Worm (Caenorhabditis elegans): ENCODE results near the gene R05G6.3.
"Not testable (repeated sequence)": the region's sequence is repeated elsewhere in the genome, so short reads cannot be mapped to it uniquely, and the experiment has no call there.

R05G6.3 gene

DNA sequence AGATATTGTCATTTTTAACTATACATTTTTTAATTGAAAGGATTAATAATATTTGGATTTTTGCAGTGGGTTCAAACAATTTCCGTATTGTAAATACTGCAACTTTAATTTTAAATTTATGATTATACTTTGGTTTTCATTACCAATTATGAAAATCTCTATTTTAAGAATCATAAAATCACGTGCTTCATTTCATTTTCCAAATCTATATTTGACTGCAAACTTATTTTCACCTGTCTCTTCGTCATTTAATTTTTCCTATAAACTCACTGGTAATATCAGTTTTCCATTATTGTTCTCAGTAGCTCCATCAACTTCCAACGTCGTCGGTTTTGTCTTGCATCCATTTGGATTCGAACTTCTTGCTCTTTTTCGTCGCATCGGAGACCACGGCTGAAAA, 16.0 kb downstream of the R05G6.3 start, which contains the start of gene R05G6.1:
TSS of gene R05G6.1 (plus strand) at position 301 of the 400 bp plus-strand sequence.
- TF ChIP-seq unc-62 (GFP tag; optimal IDR thresholded peaks at IDR 0.05): no peak

DNA sequence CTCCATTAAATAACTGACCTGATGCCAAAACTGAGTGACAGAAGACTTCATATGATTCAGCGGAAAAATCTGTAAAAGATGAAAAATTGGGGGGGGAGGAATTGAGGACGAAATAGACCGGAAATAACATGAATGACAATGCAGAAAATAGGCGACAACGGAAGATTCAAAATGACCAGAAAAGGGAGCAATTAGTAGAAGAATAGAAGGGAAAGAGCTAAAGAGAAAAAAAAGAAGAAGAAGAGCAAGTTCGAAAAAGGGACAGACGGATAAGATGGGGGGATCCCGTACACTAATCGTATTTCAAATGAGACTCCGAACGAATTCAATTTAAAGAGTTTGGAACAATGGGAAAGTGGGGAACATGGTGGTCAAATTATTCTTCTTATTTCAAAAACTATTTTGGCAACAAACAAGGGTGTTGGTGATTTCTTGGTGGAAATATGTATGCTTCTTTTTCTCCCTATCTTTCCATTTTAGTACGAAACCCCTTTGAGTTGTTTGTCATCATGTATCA, 26.2 kb downstream of the R05G6.3 start, which contains the start of gene R05G6.10:
TSS of gene R05G6.10 (minus strand) at position 51 of the 517 bp plus-strand sequence.
- no peak for TF ChIP-seq unc-62 (GFP tag; optimal IDR thresholded peaks at IDR 0.05)

DNA sequence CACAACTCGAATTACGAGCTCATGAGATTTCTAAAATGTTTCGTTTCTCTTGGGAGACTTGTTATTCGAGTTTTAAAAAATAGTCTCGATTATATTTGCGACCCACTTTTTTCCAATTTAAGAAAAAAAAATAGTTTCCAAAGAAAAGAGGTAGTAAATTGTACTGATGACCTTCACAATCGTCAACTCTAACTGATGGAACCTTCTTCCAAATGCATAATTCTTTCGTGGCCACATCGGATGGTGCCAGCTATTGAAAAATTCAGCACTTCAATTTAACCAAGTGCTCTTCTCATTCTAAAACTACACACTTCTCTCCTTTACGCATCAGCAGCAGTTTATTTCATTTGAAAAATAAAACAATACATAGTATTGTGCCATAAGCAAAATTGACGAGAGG, 27.3 kb downstream of the R05G6.3 start:
- TF ChIP-seq unc-62 (GFP tag; optimal IDR thresholded peaks at IDR 0.05): no peak

DNA sequence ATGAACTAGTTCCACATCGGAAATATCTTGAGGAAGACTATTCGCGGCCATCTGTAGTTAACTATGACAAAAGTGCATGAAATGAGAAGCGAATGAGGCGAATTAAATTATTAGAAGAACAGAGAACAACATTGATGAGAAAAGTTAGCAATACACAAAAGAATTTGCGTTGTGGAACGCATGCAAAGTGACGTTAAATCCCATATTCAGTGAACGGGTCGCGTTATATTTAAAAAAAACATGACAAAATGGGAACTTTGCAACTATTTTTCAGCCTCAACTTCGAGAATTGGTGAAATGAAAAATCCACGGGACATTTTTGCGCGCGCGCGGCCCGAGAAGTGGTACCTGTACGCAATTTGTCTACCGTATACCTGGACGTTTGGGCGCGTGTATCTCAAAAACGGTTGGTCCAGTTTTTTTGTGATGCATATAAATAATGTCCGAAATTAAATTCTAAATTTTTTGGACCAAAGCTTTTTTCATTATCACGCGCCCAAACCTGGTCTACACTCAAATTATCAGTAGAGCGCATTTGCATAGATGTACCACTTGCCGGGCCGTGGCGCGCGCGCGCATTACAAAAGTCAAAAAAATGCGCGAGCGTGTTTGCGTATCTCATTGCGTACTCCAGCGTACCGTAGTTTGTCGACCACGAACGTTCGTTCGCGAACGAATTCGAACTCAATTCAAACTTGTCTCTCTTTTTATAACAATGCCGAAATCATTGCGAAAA, 31.7 kb downstream of the R05G6.3 start, which contains the start of the genes cdd-2 and oef-1:
TSS of gene cdd-2 (minus strand) at position 51 of the 736 bp plus-strand sequence.
TSS of gene oef-1 (plus strand) at position 575 of the 736 bp plus-strand sequence.
- TF ChIP-seq unc-62 (GFP tag; optimal IDR thresholded peaks at IDR 0.05): no peak

DNA sequence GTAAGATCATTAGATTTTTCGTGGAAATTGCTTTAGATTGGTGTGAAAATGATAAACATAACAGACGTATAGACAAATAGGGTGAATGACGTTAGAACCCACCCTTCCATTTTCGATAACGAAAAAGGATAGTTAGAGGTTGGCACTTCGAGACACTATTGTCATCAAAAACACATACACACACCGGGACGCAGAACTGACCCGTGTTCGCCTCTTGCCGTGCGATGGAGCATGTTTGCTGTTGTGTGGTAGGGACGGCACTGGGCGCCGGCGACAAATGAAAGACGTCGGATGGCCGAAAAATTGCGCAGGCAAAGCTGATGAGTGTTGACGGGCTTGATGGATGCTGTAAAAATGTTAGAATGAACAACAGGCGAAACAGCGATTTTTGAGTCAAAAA, 33.5 kb downstream of the R05G6.3 start:
- no peak for TF ChIP-seq unc-62 (GFP tag; optimal IDR thresholded peaks at IDR 0.05)

DNA sequence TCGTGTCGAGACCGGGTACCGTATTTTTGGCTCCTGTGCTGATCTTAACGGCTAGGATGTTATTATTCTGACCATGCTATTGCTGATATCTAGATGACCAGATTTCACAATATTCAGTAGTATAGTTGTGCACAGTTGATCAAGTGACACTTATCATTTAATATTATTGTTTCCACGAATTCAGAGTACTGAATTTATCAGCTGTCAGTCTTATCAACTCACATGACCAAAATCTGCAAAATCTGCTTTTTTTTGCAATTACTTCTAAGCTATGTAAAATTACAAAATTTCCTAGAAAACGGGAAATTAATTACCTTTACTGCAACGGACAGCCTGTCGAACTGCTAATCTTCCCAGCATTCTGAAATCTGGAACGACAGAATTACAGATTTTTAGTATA, 34.1 kb downstream of the R05G6.3 start, which contains the start of gene pam-1:
TSS of gene pam-1 (minus strand) at position 368 of the 400 bp plus-strand sequence.
- TF ChIP-seq unc-62 (GFP tag; optimal IDR thresholded peaks at IDR 0.05): no peak

DNA sequence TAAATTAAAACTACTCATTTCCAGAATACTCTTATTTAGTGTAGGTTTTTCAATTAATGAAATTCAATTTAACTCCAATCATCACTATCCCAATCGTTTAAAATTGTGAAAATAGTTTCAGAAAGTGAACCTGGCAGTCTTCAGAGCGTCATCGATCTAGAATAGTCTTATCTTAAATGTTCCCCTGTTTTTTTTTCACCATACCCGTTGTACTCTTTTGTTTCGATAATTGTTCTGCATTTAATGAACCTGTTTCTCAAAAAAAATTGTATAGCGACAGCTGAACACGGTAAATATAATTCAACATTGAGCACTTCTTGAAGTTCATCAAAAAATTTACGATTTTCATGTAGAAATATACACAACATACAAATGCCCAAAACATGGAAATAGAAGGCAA, 34.9 kb downstream of the R05G6.3 start:
- TF ChIP-seq unc-62 (GFP tag; optimal IDR thresholded peaks at IDR 0.05): no peak

DNA sequence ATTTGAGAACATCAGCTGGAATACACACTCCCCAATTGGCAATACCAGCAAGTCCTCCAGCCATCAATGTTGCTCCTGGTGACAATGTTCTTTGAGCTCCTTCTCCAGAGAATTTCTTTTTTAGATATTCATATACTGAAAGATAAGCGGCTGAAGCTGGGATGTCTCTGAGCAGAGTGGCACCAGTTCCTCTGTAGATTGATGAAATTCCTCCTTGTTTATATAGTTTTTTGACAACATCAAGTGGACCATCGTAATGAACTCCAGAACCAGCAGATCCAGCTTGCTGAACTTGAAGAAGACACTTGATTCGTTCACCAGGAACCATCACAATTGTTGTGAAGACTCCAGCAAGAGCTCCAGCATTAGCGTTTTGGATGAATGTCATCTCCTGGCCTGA, 35.7 kb downstream of the R05G6.3 start:
- TF ChIP-seq unc-62 (GFP tag; optimal IDR thresholded peaks at IDR 0.05): no peak

DNA sequence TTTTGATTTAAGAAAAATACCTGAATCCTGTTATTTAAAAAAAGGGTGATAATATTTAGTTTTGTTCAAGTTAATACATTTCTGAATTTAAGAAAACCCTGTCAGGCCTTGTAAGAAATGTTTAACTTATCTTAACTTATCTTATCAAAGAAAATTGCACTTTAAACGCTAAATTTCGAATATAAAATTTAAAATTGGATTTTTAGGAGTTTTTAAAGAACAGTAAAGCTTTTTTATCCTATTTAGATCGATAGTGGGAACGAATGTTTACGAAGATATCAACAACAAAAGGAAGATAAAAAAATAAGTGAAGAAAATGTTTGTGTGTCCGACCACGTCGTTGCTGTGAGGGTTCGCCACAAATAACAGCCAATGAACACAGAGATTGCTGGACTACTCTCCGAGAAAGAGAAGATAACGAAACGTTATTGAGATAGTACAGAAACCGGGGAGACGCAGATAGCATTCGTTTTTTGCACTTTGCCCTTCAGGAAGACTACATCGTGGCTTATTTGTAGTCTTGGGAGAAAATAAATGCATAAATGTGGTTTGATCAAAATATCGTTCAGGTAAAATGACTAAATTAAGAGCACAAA, 36.7 kb downstream of the R05G6.3 start, which contains the start of gene dif-1:
TSS of gene dif-1 (minus strand) at position 51 of the 596 bp plus-strand sequence.
- no peak for TF ChIP-seq unc-62 (GFP tag; optimal IDR thresholded peaks at IDR 0.05)

DNA sequence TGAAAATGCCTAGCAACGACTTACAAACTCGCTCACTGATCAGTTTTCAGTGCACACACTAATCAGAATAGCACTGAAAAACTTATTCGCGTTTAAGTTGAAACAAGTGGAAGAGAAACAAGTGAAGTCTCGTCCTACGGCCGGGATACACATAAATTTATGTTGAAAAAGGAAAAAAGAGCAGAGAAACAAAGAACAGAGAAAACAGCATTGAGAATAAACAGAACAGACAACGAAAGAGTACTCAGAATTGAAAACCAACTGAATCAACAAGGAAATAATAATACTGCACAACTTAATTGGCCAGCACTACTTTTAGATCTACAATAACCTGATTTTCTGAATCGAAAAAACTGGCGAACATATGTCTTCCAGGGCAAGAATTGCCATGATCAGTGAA, 38.0 kb downstream of the R05G6.3 start, which contains the start of gene F49E8.6:
TSS of gene F49E8.6 (minus strand) at position 317 of the 400 bp plus-strand sequence.
- TF ChIP-seq unc-62 (GFP tag; optimal IDR thresholded peaks at IDR 0.05): no peak

DNA sequence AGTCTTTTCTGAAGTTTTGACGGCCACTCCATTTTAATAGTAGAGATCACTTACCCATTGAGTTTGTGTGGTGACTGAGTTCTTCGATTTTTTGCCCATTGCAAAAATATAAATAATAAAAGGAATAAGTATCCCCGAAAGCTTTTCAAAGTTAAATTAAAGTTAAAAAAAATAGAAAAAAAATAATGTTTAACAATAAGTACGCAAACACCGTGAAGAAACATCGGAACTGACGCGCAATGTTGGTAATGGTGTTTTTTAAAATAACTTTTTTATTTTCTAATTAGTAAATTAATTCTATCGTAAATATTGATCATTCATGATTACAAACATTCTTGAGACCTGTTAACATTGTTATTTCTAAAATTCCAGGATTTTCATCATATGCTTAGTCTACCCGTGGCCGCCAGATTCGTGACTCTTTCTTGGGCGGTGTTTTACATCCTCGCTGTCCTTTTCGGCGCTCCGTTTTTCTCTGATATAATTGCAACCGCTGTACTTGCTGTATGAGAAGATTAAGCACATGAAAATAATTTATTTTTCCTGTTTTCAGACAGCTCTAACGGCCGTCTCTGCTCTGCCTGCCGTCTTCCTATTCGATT, 40.0 kb downstream of the R05G6.3 start, which contains the start of the genes F49E8.7, F49E8.8 and nprl-2:
TSS of gene F49E8.7 (minus strand) at position 101 of the 602 bp plus-strand sequence.
TSS of gene F49E8.8 (plus strand) at position 373 of the 602 bp plus-strand sequence.
TSS of gene nprl-2 (plus strand) at position 552 of the 602 bp plus-strand sequence.
- no peak for TF ChIP-seq unc-62 (GFP tag; optimal IDR thresholded peaks at IDR 0.05)

DNA sequence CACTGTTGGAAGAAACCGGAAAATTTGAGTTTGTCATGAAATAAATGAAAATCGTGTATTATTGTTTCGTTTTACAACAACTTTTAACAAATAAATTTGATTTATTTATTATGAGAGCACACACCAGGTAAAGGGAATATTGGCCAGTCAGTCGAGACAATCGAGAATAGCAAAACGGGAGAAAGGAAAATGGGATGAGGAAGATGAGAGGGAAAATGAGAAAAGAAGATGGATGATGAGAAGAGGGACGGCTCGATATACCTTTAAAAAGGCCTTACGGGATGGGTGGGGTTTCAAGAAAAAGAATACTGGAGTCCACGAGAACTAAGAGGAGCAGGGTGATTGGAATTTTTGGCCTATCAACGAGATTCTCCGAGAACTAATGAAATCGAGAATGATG, 42.3 kb downstream of the R05G6.3 start:
- TF ChIP-seq unc-62 (GFP tag; optimal IDR thresholded peaks at IDR 0.05): no peak

DNA sequence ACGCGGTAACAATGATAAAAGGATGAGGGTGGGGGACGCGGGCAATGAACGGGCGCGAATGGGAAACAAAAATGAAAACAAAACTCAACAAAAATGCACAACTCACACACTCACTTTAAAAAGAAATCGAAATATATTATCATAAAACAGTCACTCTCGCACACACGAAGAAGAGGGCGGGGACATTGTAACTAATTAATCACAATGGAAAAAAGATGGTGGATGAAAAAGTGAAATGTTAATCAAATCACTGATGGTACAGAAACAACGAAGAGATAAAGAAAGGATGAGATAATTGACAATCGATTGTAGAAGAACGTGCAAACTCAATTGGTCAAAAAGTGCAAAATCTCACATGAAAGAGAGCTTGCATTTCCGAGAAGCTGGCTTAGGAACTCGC, 42.9 kb downstream of the R05G6.3 start:
- no peak for TF ChIP-seq unc-62 (GFP tag; optimal IDR thresholded peaks at IDR 0.05)

DNA sequence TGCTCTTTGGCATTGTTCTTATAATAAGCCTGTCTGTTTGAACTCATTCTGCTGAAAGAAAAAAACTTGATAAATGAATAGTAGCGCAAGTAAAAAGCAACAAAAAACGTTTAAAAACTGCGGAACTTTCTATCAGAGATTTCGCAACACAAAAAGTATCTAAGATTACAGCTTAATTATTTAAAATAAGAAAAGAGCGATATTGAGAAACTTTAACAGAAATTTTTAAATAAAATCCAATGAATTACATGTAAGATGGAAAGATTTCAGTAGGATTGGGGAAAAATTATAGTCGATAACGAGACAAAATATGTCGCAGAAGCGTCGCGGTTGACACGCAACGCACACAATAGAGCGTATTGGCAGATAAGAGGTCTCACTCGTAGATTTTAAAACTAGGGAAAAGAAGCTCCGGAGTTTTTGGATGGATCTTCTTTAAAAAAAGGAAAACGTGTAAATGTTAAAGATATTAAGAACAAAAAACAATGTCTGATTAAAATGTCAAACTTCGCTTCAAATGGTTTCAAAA, 45.3 kb downstream of the R05G6.3 start, which contains the start of gene ima-3:
TSS of gene ima-3 (minus strand) at position 51 of the 529 bp plus-strand sequence.
- no peak for TF ChIP-seq unc-62 (GFP tag; optimal IDR thresholded peaks at IDR 0.05)

DNA sequence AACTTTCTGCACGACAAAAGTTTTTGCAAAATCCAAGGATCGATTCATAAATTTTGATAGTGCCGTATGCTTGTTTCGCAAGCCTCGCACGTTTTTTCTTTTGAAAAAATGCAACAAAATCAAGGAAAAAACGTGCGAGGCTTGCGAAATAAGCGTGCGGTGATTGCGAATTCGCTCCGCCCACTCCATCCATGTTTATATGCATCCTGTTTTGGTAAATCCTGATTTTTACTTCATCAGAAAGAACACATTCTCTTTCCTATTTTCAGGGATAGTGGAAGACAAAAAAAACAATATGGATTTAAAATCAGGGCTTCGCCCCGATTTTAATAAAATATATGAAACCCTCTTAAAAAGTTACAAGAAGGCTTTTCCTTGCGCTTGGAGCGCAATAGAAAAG, 47.5 kb downstream of the R05G6.3 start, which contains the start of gene F32E10.9:
TSS of gene F32E10.9 (minus strand) at position 101 of the 400 bp plus-strand sequence.
- not testable (repeated sequence) for TF ChIP-seq unc-62 (GFP tag; optimal IDR thresholded peaks at IDR 0.05)

All from whole organism, dauer.